Worm (Caenorhabditis elegans) whole organism, L1 larva: ENCODE data around the gene btb-14.

Source experiments
- C34B4.2 ChIP-seq: sonication (generic microtip); optimal IDR thresholded peaks from 2 replicates; lab custom pipeline; 2017; ENCODE audit warnings: mild to moderate bottlenecking, missing genetic modification characterization, missing compliant biosample characterization
- Y116A8C.19 ChIP-seq: sonication (generic microtip); optimal IDR thresholded peaks from 2 replicates; lab custom pipeline; 2016; ENCODE audit warnings: missing compliant biosample characterization, missing genetic modification characterization, borderline replicate concordance
- aha-1 ChIP-seq: fragments of 150-350 bp; optimal IDR thresholded peaks from 2 replicates; lab custom pipeline; 2014; ENCODE audit warnings: missing biosample characterization, missing genetic modification characterization
- aly-2 ChIP-seq: fragments of 150-350 bp; optimal IDR thresholded peaks from 2 replicates; lab custom pipeline; 2014; ENCODE audit warnings: missing biosample characterization, missing genetic modification characterization
- ama-1 ChIP-seq: fragments of 150-350 bp; optimal IDR thresholded peaks from 2 replicates; lab custom pipeline; 2014
- dpl-1 ChIP-seq, 3 experiments: fragments of 150-350 bp in 2 of 3; sonication (generic microtip) in 1 of 3; optimal IDR thresholded peaks; 2 replicates each; lab custom pipeline; 2014 to 2017; ENCODE audit warnings: missing biosample characterization in 3 of 3, missing genetic modification characterization in 3 of 3, missing genetic modification reagents in 3 of 3
- dsc-1 ChIP-seq: sonication (generic microtip); optimal IDR thresholded peaks from 2 replicates; lab custom pipeline; 2016; ENCODE audit warnings: mild to moderate bottlenecking, missing genetic modification characterization, missing compliant biosample characterization
- efl-1 ChIP-seq, 4 experiments: fragments of 150-350 bp; optimal IDR thresholded peaks in 3 of 4; peaks in 1 of 4; 1 replicate in 1 of 4; 2 replicates in 3 of 4; lab custom pipeline; 2014; ENCODE audit warnings: missing biosample characterization in 2 of 4, missing genetic modification characterization in 2 of 4, missing genetic modification reagents in 2 of 4
- elt-2 ChIP-seq: sonication (generic microtip); optimal IDR thresholded peaks from 2 replicates; lab custom pipeline; 2016; ENCODE audit warnings: missing genetic modification characterization, mild to moderate bottlenecking, inconsistent platforms, missing compliant biosample characterization, missing genetic modification reagents
- ets-5 ChIP-seq: fragments of 200-800 bp; sonication (Bioruptor generic); IDR thresholded peaks from 2 replicates; pipeline ENCODE4 v1.3.6; 2022; ENCODE audit warnings: missing genetic modification characterization, missing compliant biosample characterization
- fkh-4 ChIP-seq: sonication (generic microtip); optimal IDR thresholded peaks from 2 replicates; lab custom pipeline; 2016; ENCODE audit warnings: missing compliant biosample characterization, missing genetic modification characterization, borderline replicate concordance
- fkh-8 ChIP-seq: sonication (generic microtip); optimal IDR thresholded peaks from 2 replicates; lab custom pipeline; 2016; ENCODE audit warnings: mild to moderate bottlenecking, missing genetic modification characterization, missing compliant biosample characterization
- fos-1 ChIP-seq: fragments of 150-350 bp; optimal IDR thresholded peaks from 2 replicates; lab custom pipeline; 2014; ENCODE audit warnings: missing biosample characterization, missing genetic modification characterization
- irx-1 ChIP-seq: sonication (generic microtip); optimal IDR thresholded peaks from 2 replicates; lab custom pipeline; 2016; ENCODE audit warnings: missing genetic modification characterization, missing compliant biosample characterization
- isw-1 ChIP-seq: fragments of 200-800 bp; sonication (Bioruptor generic); IDR thresholded peaks from 2 replicates; pipeline ENCODE4 v1.3.6; 2022; ENCODE audit warnings: missing genetic modification characterization, missing compliant biosample characterization
- lin-14 ChIP-seq: fragments of 200-800 bp; sonication (Bioruptor generic); optimal IDR thresholded peaks from 2 replicates; lab custom pipeline; 2018; ENCODE audit warnings: mild to moderate bottlenecking, missing genetic modification characterization, moderate library complexity, missing compliant biosample characterization
- lin-15B ChIP-seq: fragments of 150-350 bp; sonication (generic microtip); optimal IDR thresholded peaks from 3 replicates; lab custom pipeline; 2014; ENCODE audit warnings: missing biosample characterization, missing genetic modification characterization
- lin-35 ChIP-seq, 2 experiments: fragments of 150-350 bp; optimal IDR thresholded peaks; 2 replicates each; lab custom pipeline; 2014; ENCODE audit warnings: missing biosample characterization in 2 of 2, missing genetic modification characterization in 2 of 2, missing genetic modification reagents in 2 of 2
- lir-3 ChIP-seq: sonication (generic microtip); optimal IDR thresholded peaks from 2 replicates; lab custom pipeline; 2016; ENCODE audit warnings: mild to moderate bottlenecking, missing genetic modification characterization, moderate library complexity, missing compliant biosample characterization; ENCODE audit not compliant: poor library complexity
- mdl-1 ChIP-seq, 2 experiments: fragments of 150-350 bp; optimal IDR thresholded peaks; 2 replicates each; lab custom pipeline; 2014 to 2017; ENCODE audit warnings: missing biosample characterization in 2 of 2, missing genetic modification characterization in 2 of 2, inconsistent platforms in 1 of 2
- mef-2 ChIP-seq: fragments of 150-350 bp; optimal IDR thresholded peaks from 2 replicates; lab custom pipeline; 2014; ENCODE audit warnings: missing biosample characterization, missing genetic modification characterization
- mep-1 ChIP-seq: fragments of 150-350 bp; optimal IDR thresholded peaks from 2 replicates; lab custom pipeline; 2014; ENCODE audit warnings: missing biosample characterization, missing genetic modification characterization
- nhr-11 ChIP-seq: fragments of 150-350 bp; optimal IDR thresholded peaks from 2 replicates; lab custom pipeline; 2014; ENCODE audit warnings: missing biosample characterization, missing genetic modification characterization
- nhr-20 ChIP-seq: sonication (generic microtip); optimal IDR thresholded peaks from 2 replicates; lab custom pipeline; 2016; ENCODE audit warnings: mild to moderate bottlenecking, missing genetic modification characterization, missing compliant biosample characterization
- nhr-71 ChIP-seq: sonication (generic microtip); optimal IDR thresholded peaks from 2 replicates; lab custom pipeline; 2016; ENCODE audit warnings: mild to moderate bottlenecking, missing genetic modification characterization, moderate library complexity, missing compliant biosample characterization
- nhr-77 ChIP-seq: fragments of 150-350 bp; optimal IDR thresholded peaks from 2 replicates; lab custom pipeline; 2014; ENCODE audit warnings: missing biosample characterization, missing genetic modification characterization
- nhr-90 ChIP-seq: sonication (generic microtip); optimal IDR thresholded peaks from 2 replicates; lab custom pipeline; 2016; ENCODE audit warnings: mild to moderate bottlenecking, missing genetic modification characterization, missing compliant biosample characterization; ENCODE audit not compliant: poor library complexity
- rnt-1 ChIP-seq: sonication (generic microtip); optimal IDR thresholded peaks from 2 replicates; lab custom pipeline; 2016; ENCODE audit warnings: mild to moderate bottlenecking, missing genetic modification characterization, moderate library complexity, missing compliant biosample characterization
- skn-1 ChIP-seq: fragments of 150-350 bp; optimal IDR thresholded peaks from 2 replicates; lab custom pipeline; 2014; ENCODE audit warnings: missing biosample characterization, missing genetic modification characterization
- snpc-4 ChIP-seq: fragments of 150-350 bp; optimal IDR thresholded peaks from 2 replicates; lab custom pipeline; 2014; ENCODE audit warnings: missing biosample characterization, missing genetic modification characterization
- sox-4 ChIP-seq: sonication (generic microtip); optimal IDR thresholded peaks from 2 replicates; lab custom pipeline; 2016; ENCODE audit warnings: missing genetic modification characterization, missing compliant biosample characterization
- sptf-1 ChIP-seq: fragments of 150-350 bp; optimal IDR thresholded peaks from 2 replicates; lab custom pipeline; 2014; ENCODE audit warnings: missing biosample characterization, missing genetic modification characterization
- sup-37 ChIP-seq: fragments of 200-800 bp; sonication (Bioruptor generic); optimal IDR thresholded peaks from 2 replicates; lab custom pipeline; 2018; ENCODE audit warnings: mild to moderate bottlenecking, missing genetic modification characterization, missing compliant biosample characterization
- tbx-2 ChIP-seq: sonication (generic microtip); optimal IDR thresholded peaks from 2 replicates; lab custom pipeline; 2016; ENCODE audit warnings: missing genetic modification characterization, missing compliant biosample characterization
- unc-86 ChIP-seq: sonication (generic microtip); optimal IDR thresholded peaks from 2 replicates; lab custom pipeline; 2016; ENCODE audit warnings: missing genetic modification characterization, missing compliant biosample characterization
- vab-15 ChIP-seq: sonication (generic microtip); optimal IDR thresholded peaks from 2 replicates; lab custom pipeline; 2017; ENCODE audit warnings: missing genotype, mild to moderate bottlenecking, missing genetic modification characterization, missing compliant biosample characterization
- ztf-4 ChIP-seq: fragments of 150-350 bp; optimal IDR thresholded peaks from 2 replicates; lab custom pipeline; 2014; ENCODE audit warnings: missing biosample characterization, missing genetic modification characterization

btb-14 gene

ce11 chrII:12344787-12345186 lies 38.5 kb upstream of the btb-14 start, which contains the start of gene C44C11.6:
TSS of gene C44C11.6 (plus strand) at chrII:12344809.
- TF ChIP-seq rnt-1: peak; percentile 23
- no peak for TF ChIP-seq snpc-4 (tag; lab: Kevin White, UChicago)
- TF ChIP-seq nhr-20: no peak
- peak; percentile 23 for TF ChIP-seq nhr-71 (tag; lab: Kevin White, UChicago)
- TF ChIP-seq mdl-1 (tag; optimal IDR thresholded peaks at IDR 0.05; lab: Kevin White, UChicago): no peak

ce11 chrII:12346289-12346989 lies 36.8 kb upstream of the btb-14 start:
- TF ChIP-seq fkh-4 (tag; lab: Kevin White, UChicago): peak; percentile 74
- no peak for TF ChIP-seq sox-4 (tag; lab: Kevin White, UChicago)
- peak; percentile 82 for TF ChIP-seq dsc-1
- TF ChIP-seq lir-3 (tag; lab: Kevin White, UChicago): peak; percentile 19
- TF ChIP-seq lin-14 (GFP tag; lab: Kevin White, UChicago): peak; percentile 7
- TF ChIP-seq ets-5: 0 out of 2 replicates have a peak, but pooled peaks have one; percentile 59
- TF ChIP-seq irx-1 (tag; lab: Kevin White, UChicago): no peak
- no peak for TF ChIP-seq efl-1 (optimal IDR thresholded peaks at IDR 0.05; lab: Kevin White, UChicago)
- peak in 1 of 2 experiments; percentile 83 for TF ChIP-seq efl-1 (GFP tag; optimal IDR thresholded peaks at IDR 0.05 in 1 of 2; lab: Kevin White, UChicago)

ce11 chrII:12348957-12349356 lies 34.3 kb upstream of the btb-14 start:
- TF ChIP-seq lin-14 (GFP tag; lab: Kevin White, UChicago) (peak; percentile 14), sox-4 (tag; lab: Kevin White, UChicago) (no peak)

- TF ChIP-seq aha-1 (tag; lab: Kevin White, UChicago): no peak
- TF ChIP-seq aly-2: no peak
- no peak for TF ChIP-seq nhr-11
- TF ChIP-seq nhr-71 (tag; lab: Kevin White, UChicago): no peak
- peak; percentile 37 for TF ChIP-seq lin-14 (GFP tag; lab: Kevin White, UChicago)
- TF ChIP-seq nhr-20: peak; percentile 7
- TF ChIP-seq mef-2 (tag; lab: Kevin White, UChicago): no peak
- no peak for TF ChIP-seq mep-1 (tag; lab: Kevin White, UChicago)
- peak; percentile 39 for TF ChIP-seq sup-37
- TF ChIP-seq fkh-8: no peak
- no peak for TF ChIP-seq fos-1 (tag; lab: Kevin White, UChicago)
- TF ChIP-seq mdl-1 (tag; optimal IDR thresholded peaks at IDR 0.05; lab: Kevin White, UChicago): no peak
- TF ChIP-seq Y116A8C.19: no peak
- TF ChIP-seq nhr-90: no peak
- no peak for TF ChIP-seq sptf-1 (tag; lab: Kevin White, UChicago)
- TF ChIP-seq isw-1 (GFP tag; lab: Robert Waterston, UW): no peak
- TF ChIP-seq nhr-77 (tag; lab: Kevin White, UChicago): peak; percentile 44
- no peak for TF ChIP-seq C34B4.2 (tag; lab: Kevin White, UChicago)
- no peak for TF ChIP-seq tbx-2 (tag; lab: Kevin White, UChicago)
- TF ChIP-seq efl-1 (optimal IDR thresholded peaks at IDR 0.05; lab: Kevin White, UChicago): no peak
- TF ChIP-seq efl-1 (GFP tag; optimal IDR thresholded peaks at IDR 0.05 in 1 of 2; lab: Kevin White, UChicago): no peak
- TF ChIP-seq skn-1: no peak
- no peak for TF ChIP-seq elt-2
- peak in 1 of 2 experiments; percentile 33 for TF ChIP-seq lin-35 (GFP tag; optimal IDR thresholded peaks at IDR 0.05; lab: Kevin White, UChicago)
- no peak for TF ChIP-seq lir-3 (tag; lab: Kevin White, UChicago)
- no peak for TF ChIP-seq vab-15 (tag; lab: Kevin White, UChicago)
- no peak for TF ChIP-seq lin-15B (tag; lab: Kevin White, UChicago)
- TF ChIP-seq ztf-4: no peak
- no peak for TF ChIP-seq dpl-1 (GFP tag; optimal IDR thresholded peaks at IDR 0.05; lab: Kevin White, UChicago)
- TF ChIP-seq unc-86: no peak
- TF ChIP-seq ama-1 (lab: Kevin White, UChicago): no peak
- no peak for TF ChIP-seq ets-5
Measured at ce11 chrII:12349866-12350265, 33.4 kb upstream of the btb-14 start.
